Worm (Caenorhabditis elegans): ENCODE measurements around the gene bus-5.

Gene bus-5

DNA sequence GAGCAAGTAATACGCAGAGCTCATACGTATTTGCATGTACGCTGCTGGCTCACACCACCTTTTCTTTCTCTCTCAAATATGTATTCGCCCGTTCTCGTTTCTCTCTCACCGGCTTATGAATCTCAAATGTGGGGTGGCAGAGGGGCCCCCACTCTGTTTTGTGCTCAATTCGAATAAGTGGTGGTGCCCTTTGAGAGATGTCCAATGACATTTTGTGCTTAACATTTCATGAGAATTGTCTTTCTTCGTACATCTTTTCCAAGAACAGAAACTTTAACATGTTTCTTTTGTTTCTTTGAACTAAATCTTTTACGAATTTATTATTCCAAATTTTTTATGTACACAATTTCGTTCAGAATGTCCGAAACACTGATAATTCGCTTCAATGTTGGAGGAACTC is 28.9 kb downstream of the bus-5 start, which contains the start of gene F49H12.3:
Gene F49H12.3, plus strand, starts transcription at position 357 of the 400 bp plus-strand sequence.
- TF ChIP-seq ztf-3 (GFP tag; optimal IDR thresholded peaks at IDR 0.05) (no peak), ceh-58 (GFP tag; IDR thresholded peaks at IDR 0.05) (no peak), F10E7.11 (tag; optimal IDR thresholded peaks at IDR 0.05) (no peak), aptf-2 (GFP tag; conservative IDR thresholded peaks at IDR 0.05) (no peak), nhr-90 (tag; optimal IDR thresholded peaks at IDR 0.05) (no peak), ceh-40 (GFP tag; IDR thresholded peaks at IDR 0.05) (no peak), F57A8.1 (GFP tag; optimal IDR thresholded peaks at IDR 0.05) (no peak), snpc-4 (GFP tag; optimal IDR thresholded peaks at IDR 0.05) (no peak), snpc-4 (tag; optimal IDR thresholded peaks at IDR 0.05) (no peak), nhr-27 (tag; optimal IDR thresholded peaks at IDR 0.05) (no peak), atf-7 (tag; optimal IDR thresholded peaks at IDR 0.05) (no peak), efl-1 (GFP tag; optimal IDR thresholded peaks at IDR 0.05) (no peak), F55B11.4 (tag; optimal IDR thresholded peaks at IDR 0.05; ENCODE audit: borderline replicate concordance, insufficient read depth) (no peak), ets-4 (GFP tag; optimal IDR thresholded peaks at IDR 0.05) (no peak), pha-4 (tag; optimal IDR thresholded peaks at IDR 0.05) (no peak)

DNA sequence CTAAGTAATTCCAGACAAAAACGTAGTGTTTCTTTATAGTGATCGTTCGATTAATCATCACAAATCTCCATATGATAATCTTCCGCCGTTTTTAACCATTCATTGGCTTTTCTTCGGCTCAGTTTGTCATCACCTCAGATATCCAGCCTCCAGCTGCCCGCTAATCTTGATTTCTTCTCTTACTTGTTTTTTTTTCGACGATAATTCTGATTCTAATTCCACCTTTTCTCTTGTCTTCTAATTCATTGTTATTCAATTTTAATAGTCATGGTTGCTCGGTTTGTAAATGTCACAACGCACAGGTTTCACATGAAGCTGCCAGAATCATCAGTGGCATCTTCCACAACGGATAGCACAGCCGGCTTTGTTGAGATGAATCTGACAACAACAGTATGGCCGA is 33.4 kb downstream of the bus-5 start, which contains the start of gene F49H12.4:
Gene F49H12.4, plus strand, starts transcription at position 301 of the 400 bp plus-strand sequence.
- TF ChIP-seq lag-1 (GFP tag; IDR thresholded peaks at IDR 0.05) (no peak), Y53G8AR.9 (GFP tag; conservative IDR thresholded peaks at IDR 0.05) (no peak), madf-10 (tag; optimal IDR thresholded peaks at IDR 0.05) (no peak), ztf-28 (GFP tag; IDR thresholded peaks at IDR 0.05) (no peak), akir-1 (GFP tag; optimal IDR thresholded peaks at IDR 0.05) (no peak), ama-1 (optimal IDR thresholded peaks at IDR 0.05) (no peak), ama-1 (GFP tag; optimal IDR thresholded peaks at IDR 0.05) (no peak)

- TF ChIP-seq snpc-1.3 (tag; optimal IDR thresholded peaks at IDR 0.05; ENCODE audit: insufficient read depth) (no peak), gei-17 (GFP tag; optimal IDR thresholded peaks at IDR 0.05) (no peak)
These were observed 34.1 kb downstream of the bus-5 start for ce11 chrX:2078822-2079221.

DNA sequence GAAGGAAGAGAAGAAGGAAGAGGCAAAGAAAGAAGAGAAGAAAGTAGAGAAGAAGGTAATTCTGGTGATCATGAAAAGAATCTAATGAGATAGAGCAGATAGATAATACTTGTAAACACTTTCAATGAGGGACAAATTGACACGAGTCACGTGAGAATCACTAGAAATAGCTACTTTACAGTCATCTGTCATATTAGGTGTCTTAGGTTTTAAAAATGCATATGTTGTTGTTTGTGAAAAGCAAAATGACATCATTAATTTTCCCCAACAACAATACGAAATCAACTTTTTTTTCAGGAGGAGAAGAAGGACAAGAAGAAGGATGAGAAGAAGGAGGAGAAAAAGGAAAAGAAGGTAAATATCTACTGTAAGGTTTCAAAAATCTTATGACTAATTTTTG is 37.7 kb downstream of the bus-5 start:
- TF ChIP-seq Y67H2A.10 (GFP tag; conservative IDR thresholded peaks at IDR 0.05), result no peak
- no peak for TF ChIP-seq lsl-1 (GFP tag; optimal IDR thresholded peaks at IDR 0.05)
- TF ChIP-seq lin-26 (GFP tag; IDR thresholded peaks at IDR 0.05), result no peak
- no peak for TF ChIP-seq lsy-27 (tag; optimal IDR thresholded peaks at IDR 0.05; ENCODE audit: borderline replicate concordance, insufficient read depth)
- no peak for TF ChIP-seq hsf-1 (GFP tag; IDR thresholded peaks at IDR 0.05)
- TF ChIP-seq madf-3 (GFP tag; IDR thresholded peaks at IDR 0.05), result no peak

DNA sequence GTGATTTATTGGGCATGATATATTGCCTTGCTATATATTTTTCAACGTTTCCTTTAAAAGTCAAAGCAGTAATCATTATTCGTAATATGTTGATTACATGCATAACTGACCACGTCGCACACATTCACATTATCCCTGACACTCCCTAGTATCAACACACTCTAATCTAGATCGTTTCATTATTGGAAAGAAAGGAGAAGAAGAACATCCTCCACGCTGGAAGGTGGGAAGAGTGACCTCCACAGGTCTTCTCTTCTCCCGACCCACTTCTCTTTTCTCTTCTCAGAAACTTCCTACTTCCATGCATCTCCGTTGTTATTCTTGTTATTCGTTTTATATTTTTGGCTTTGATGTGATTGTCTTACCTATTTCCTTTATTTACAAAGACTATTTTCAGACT is 38.8 kb downstream of the bus-5 start, which contains the start of gene txdc-12.2:
Gene txdc-12.2, plus strand, starts transcription at position 396 of the 400 bp plus-strand sequence.
- no peak for TF ChIP-seq Y53F4B.3 (GFP tag; IDR thresholded peaks at IDR 0.05)
- TF ChIP-seq let-607 (tag; optimal IDR thresholded peaks at IDR 0.05), result no peak
- no peak for TF ChIP-seq F23B12.7 (tag; optimal IDR thresholded peaks at IDR 0.05; ENCODE audit: insufficient read depth)
- no peak for TF ChIP-seq mcd-1 (GFP tag; IDR thresholded peaks at IDR 0.05)
- TF ChIP-seq ztf-18 (tag; optimal IDR thresholded peaks at IDR 0.05), result no peak
- TF ChIP-seq F22D6.2 (tag; optimal IDR thresholded peaks at IDR 0.05), result no peak
- no peak for TF ChIP-seq hrde-1 (tag; optimal IDR thresholded peaks at IDR 0.05; ENCODE audit: borderline replicate concordance)
- no peak for TF ChIP-seq lin-26 (GFP tag; IDR thresholded peaks at IDR 0.05)
- no peak for TF ChIP-seq ceh-91 (GFP tag; IDR thresholded peaks at IDR 0.05)
- TF ChIP-seq tbp1 (GFP tag; optimal IDR thresholded peaks at IDR 0.05), result no peak
- TF ChIP-seq ceh-27 (GFP tag; optimal IDR thresholded peaks at IDR 0.05), result no peak
- TF ChIP-seq F52B5.7 (tag; optimal IDR thresholded peaks at IDR 0.05), result no peak
- TF ChIP-seq attf-5 (GFP tag; optimal IDR thresholded peaks at IDR 0.05), result no peak
- no peak for TF ChIP-seq ztf-25 (GFP tag; IDR thresholded peaks at IDR 0.05)
- TF ChIP-seq hmg-1.2 (GFP tag; IDR thresholded peaks at IDR 0.05), result no peak
